Worm (Caenorhabditis elegans): ENCODE data around the gene tph-1.

tph-1 gene

ce11 chrII:7544782-7545181 is 4.4 kb upstream of the tph-1 start:
- TF ChIP-seq tbx-37 (GFP tag; conservative IDR thresholded peaks at IDR 0.05) = no peak
- no peak for TF ChIP-seq B0310.2 (tag; optimal IDR thresholded peaks at IDR 0.05)
- no peak for TF ChIP-seq tra-4 (tag; optimal IDR thresholded peaks at IDR 0.05)
- TF ChIP-seq pes-1 (GFP tag; IDR thresholded peaks at IDR 0.05) = no peak
- no peak for TF ChIP-seq flt-1 (GFP tag; IDR thresholded peaks at IDR 0.05)
- no peak for TF ChIP-seq hmbx-1 (tag; optimal IDR thresholded peaks at IDR 0.05)
- no peak for TF ChIP-seq ceh-36 (tag; optimal IDR thresholded peaks at IDR 0.05)
- TF ChIP-seq tbx-11 (GFP tag; IDR thresholded peaks at IDR 0.05) = no peak
- TF ChIP-seq sea-1 (GFP tag; conservative IDR thresholded peaks at IDR 0.05) = no peak
- no peak for TF ChIP-seq aly-1 (tag; optimal IDR thresholded peaks at IDR 0.05)
- TF ChIP-seq F13C5.2 (tag; optimal IDR thresholded peaks at IDR 0.05) = no peak
- no peak for TF ChIP-seq ets-7 (tag; optimal IDR thresholded peaks at IDR 0.05)
- no peak for TF ChIP-seq ceh-13 (GFP tag; optimal IDR thresholded peaks at IDR 0.05)
- TF ChIP-seq ama-1 (optimal IDR thresholded peaks at IDR 0.05) = no peak
- TF ChIP-seq hmg-4 (GFP tag; optimal IDR thresholded peaks at IDR 0.05) = no peak
- TF ChIP-seq hnd-1 (tag; optimal IDR thresholded peaks at IDR 0.05) = no peak
- no peak for TF ChIP-seq scrt-1 (GFP tag; IDR thresholded peaks at IDR 0.05)

- TF ChIP-seq ets-7 (tag; optimal IDR thresholded peaks at IDR 0.05) = no peak
- TF ChIP-seq B0310.2 (tag; optimal IDR thresholded peaks at IDR 0.05) = no peak
- no peak for TF ChIP-seq hnd-1 (tag; optimal IDR thresholded peaks at IDR 0.05)
- TF ChIP-seq F13C5.2 (tag; optimal IDR thresholded peaks at IDR 0.05) = no peak
- no peak for TF ChIP-seq ceh-36 (tag; optimal IDR thresholded peaks at IDR 0.05)
- no peak for TF ChIP-seq hmg-4 (GFP tag; optimal IDR thresholded peaks at IDR 0.05)
- TF ChIP-seq sea-1 (GFP tag; conservative IDR thresholded peaks at IDR 0.05) = no peak
- TF ChIP-seq pes-1 (GFP tag; IDR thresholded peaks at IDR 0.05) = no peak
- no peak for TF ChIP-seq ama-1 (optimal IDR thresholded peaks at IDR 0.05)
- TF ChIP-seq tra-4 (tag; optimal IDR thresholded peaks at IDR 0.05) = no peak
- TF ChIP-seq ceh-13 (GFP tag; optimal IDR thresholded peaks at IDR 0.05) = no peak
- TF ChIP-seq tbx-37 (GFP tag; conservative IDR thresholded peaks at IDR 0.05) = no peak
- TF ChIP-seq tbx-11 (GFP tag; IDR thresholded peaks at IDR 0.05) = no peak
- no peak for TF ChIP-seq flt-1 (GFP tag; IDR thresholded peaks at IDR 0.05)
Measured at ce11 chrII:7545364-7545763, 3.8 kb upstream of the tph-1 start.

- TF ChIP-seq hnd-1 (tag; optimal IDR thresholded peaks at IDR 0.05) (no peak), hmbx-1 (tag; optimal IDR thresholded peaks at IDR 0.05) (no peak), ama-1 (optimal IDR thresholded peaks at IDR 0.05) (no peak), ceh-36 (tag; optimal IDR thresholded peaks at IDR 0.05) (no peak), ceh-13 (GFP tag; optimal IDR thresholded peaks at IDR 0.05) (no peak), F13C5.2 (tag; optimal IDR thresholded peaks at IDR 0.05) (no peak), scrt-1 (GFP tag; IDR thresholded peaks at IDR 0.05) (no peak), ets-7 (tag; optimal IDR thresholded peaks at IDR 0.05) (no peak), tra-4 (tag; optimal IDR thresholded peaks at IDR 0.05) (no peak), tbx-11 (GFP tag; IDR thresholded peaks at IDR 0.05) (no peak), flt-1 (GFP tag; IDR thresholded peaks at IDR 0.05) (no peak), aly-1 (tag; optimal IDR thresholded peaks at IDR 0.05) (no peak), pes-1 (GFP tag; IDR thresholded peaks at IDR 0.05) (no peak)
Measured at ce11 chrII:7547269-7547668, 1.9 kb upstream of the tph-1 start.

- TF ChIP-seq B0310.2 (tag; optimal IDR thresholded peaks at IDR 0.05) (no peak), hmg-4 (GFP tag; optimal IDR thresholded peaks at IDR 0.05) (no peak), pes-1 (GFP tag; IDR thresholded peaks at IDR 0.05) (no peak), scrt-1 (GFP tag; IDR thresholded peaks at IDR 0.05) (no peak), ama-1 (optimal IDR thresholded peaks at IDR 0.05) (no peak), hnd-1 (tag; optimal IDR thresholded peaks at IDR 0.05) (no peak)
Measured at ce11 chrII:7548044-7548443, 1.1 kb upstream of the tph-1 start, which contains the start of gene fbxa-224. Gene fbxa-224 (minus strand): TSS chrII:7548144.

- TF ChIP-seq scrt-1 (GFP tag; IDR thresholded peaks at IDR 0.05) = no peak
- no peak for TF ChIP-seq aly-1 (tag; optimal IDR thresholded peaks at IDR 0.05)
- TF ChIP-seq ceh-13 (GFP tag; optimal IDR thresholded peaks at IDR 0.05) = no peak
- TF ChIP-seq ama-1 (optimal IDR thresholded peaks at IDR 0.05) = no peak
Measured at ce11 chrII:7553806-7554205, 4.7 kb downstream of the tph-1 start, which contains the start of gene ZK1290.10. Gene ZK1290.10 (minus strand): TSS chrII:7553906.

- no peak for TF ChIP-seq hnd-1 (tag; optimal IDR thresholded peaks at IDR 0.05)
- no peak for TF ChIP-seq aly-1 (tag; optimal IDR thresholded peaks at IDR 0.05)
- TF ChIP-seq tbx-37 (GFP tag; conservative IDR thresholded peaks at IDR 0.05) = no peak
- TF ChIP-seq flt-1 (GFP tag; IDR thresholded peaks at IDR 0.05) = no peak
- TF ChIP-seq ets-7 (tag; optimal IDR thresholded peaks at IDR 0.05) = no peak
- no peak for TF ChIP-seq ceh-13 (GFP tag; optimal IDR thresholded peaks at IDR 0.05)
- TF ChIP-seq tbx-11 (GFP tag; IDR thresholded peaks at IDR 0.05) = no peak
- no peak for TF ChIP-seq ceh-36 (tag; optimal IDR thresholded peaks at IDR 0.05)
- no peak for TF ChIP-seq F13C5.2 (tag; optimal IDR thresholded peaks at IDR 0.05)
- no peak for TF ChIP-seq tra-4 (tag; optimal IDR thresholded peaks at IDR 0.05)
- TF ChIP-seq hmg-4 (GFP tag; optimal IDR thresholded peaks at IDR 0.05) = no peak
- TF ChIP-seq sea-1 (GFP tag; conservative IDR thresholded peaks at IDR 0.05) = no peak
- no peak for TF ChIP-seq B0310.2 (tag; optimal IDR thresholded peaks at IDR 0.05)
Measured at ce11 chrII:7554716-7555247, 5.6 kb downstream of the tph-1 start.

- TF ChIP-seq pes-1 (GFP tag; IDR thresholded peaks at IDR 0.05) = no peak
- TF ChIP-seq flt-1 (GFP tag; IDR thresholded peaks at IDR 0.05) = no peak
- no peak for TF ChIP-seq F13C5.2 (tag; optimal IDR thresholded peaks at IDR 0.05)
- TF ChIP-seq aly-1 (tag; optimal IDR thresholded peaks at IDR 0.05) = no peak
- no peak for TF ChIP-seq hmg-4 (GFP tag; optimal IDR thresholded peaks at IDR 0.05)
- TF ChIP-seq scrt-1 (GFP tag; IDR thresholded peaks at IDR 0.05) = no peak
- no peak for TF ChIP-seq tra-4 (tag; optimal IDR thresholded peaks at IDR 0.05)
- no peak for TF ChIP-seq tbx-11 (GFP tag; IDR thresholded peaks at IDR 0.05)
- no peak for TF ChIP-seq ceh-36 (tag; optimal IDR thresholded peaks at IDR 0.05)
- no peak for TF ChIP-seq ceh-13 (GFP tag; optimal IDR thresholded peaks at IDR 0.05)
- TF ChIP-seq hmbx-1 (tag; optimal IDR thresholded peaks at IDR 0.05) = no peak
- no peak for TF ChIP-seq ama-1 (optimal IDR thresholded peaks at IDR 0.05)
- no peak for TF ChIP-seq sea-1 (GFP tag; conservative IDR thresholded peaks at IDR 0.05)
Measured at ce11 chrII:7555454-7555853, 6.3 kb downstream of the tph-1 start, which contains the start of gene ZK1290.14. Gene ZK1290.14 (minus strand): TSS chrII:7555592.
